Fruit fly (Drosophila melanogaster): Measurements from ENCODE around the gene jub.

jub gene

dm6 chrX:13820310-13821038 lies 9.6 kb downstream of the jub start (continued):
- TF ChIP-seq z (GFP tag; IDR thresholded peaks at IDR 0.05) (peak; percentile 80), CG10267 (tag; optimal IDR thresholded peaks at IDR 0.05) (peak; percentile 20), gem (tag; optimal IDR thresholded peaks at IDR 0.05) (peak; percentile 54), Rfx (GFP tag; IDR thresholded peaks at IDR 0.05) (peak; percentile 7; the same call in 1 of the 2 replicates), nmo (GFP tag; optimal IDR thresholded peaks at IDR 0.05) (peak; percentile 40), CG17829 (tag; optimal IDR thresholded peaks at IDR 0.05) (no peak), CG8388 (GFP tag; optimal IDR thresholded peaks at IDR 0.05) (peak; percentile 19), Sox102F (GFP tag; optimal IDR thresholded peaks at IDR 0.05) (peak; percentile 29), CG2678 (tag; optimal IDR thresholded peaks at IDR 0.05) (peak; percentile 66), CG30403 (GFP tag; optimal IDR thresholded peaks at IDR 0.05) (peak; percentile 50), Ets65A (GFP tag) (peak; percentile 77), CG13123 (GFP tag; optimal IDR thresholded peaks at IDR 0.05) (no peak), CG12659 (GFP tag; optimal IDR thresholded peaks at IDR 0.05) (peak; percentile 16), CG9932 (GFP tag; IDR thresholded peaks at IDR 0.05) (0 out of 2 replicates have a peak, but pooled peaks have one; percentile 20), CoRest (tag; optimal IDR thresholded peaks at IDR 0.05) (peak; percentile 39), kni (GFP tag; optimal IDR thresholded peaks at IDR 0.05) (peak; percentile 1), dysf (GFP tag; IDR thresholded peaks at IDR 0.05) (0 out of 3 replicates have a peak, but pooled peaks have one; percentile 25), CG8478 (optimal IDR thresholded peaks at IDR 0.05) (no peak), CG10979 (tag; optimal IDR thresholded peaks at IDR 0.05) (peak; percentile 11), hbn (GFP tag; IDR thresholded peaks at IDR 0.05; ENCODE audit: partially characterized antibody) (no peak), phol (tag; optimal IDR thresholded peaks at IDR 0.05) (peak; percentile 34), gt (GFP tag; IDR thresholded peaks at IDR 0.05) (no peak), CG11696 (GFP tag; IDR thresholded peaks at IDR 0.05) (peak; percentile 80), CG6813 (GFP tag; optimal IDR thresholded peaks at IDR 0.05) (peak; percentile 4), CG17361 (GFP tag; IDR thresholded peaks at IDR 0.05) (peak; percentile 62; the same call in 2 of the 3 replicates), grau (tag; optimal IDR thresholded peaks at IDR 0.05) (peak; percentile 14), Hand (GFP tag; optimal IDR thresholded peaks at IDR 0.05) (peak; percentile 13), CG18619 (GFP tag; optimal IDR thresholded peaks at IDR 0.05) (peak; percentile 31), CG9437 (GFP tag; optimal IDR thresholded peaks at IDR 0.05) (peak; percentile 27), CG14667 (GFP tag; IDR thresholded peaks at IDR 0.05) (no peak), chinmo (GFP tag; IDR thresholded peaks at IDR 0.05; ENCODE audit: partially characterized antibody) (no peak), bab2 (GFP tag; optimal IDR thresholded peaks at IDR 0.05) (peak; percentile 28), Fer1 (GFP tag; optimal IDR thresholded peaks at IDR 0.05) (peak; percentile 30), CG10209 (GFP tag; optimal IDR thresholded peaks at IDR 0.05) (peak; percentile 40), CG15514 (GFP tag; optimal IDR thresholded peaks at IDR 0.05) (no peak), Hr51 (GFP tag; optimal IDR thresholded peaks at IDR 0.05) (peak in 1 of 2 experiments; percentile 13), Sox100B (GFP tag; optimal IDR thresholded peaks at IDR 0.05) (peak; percentile 15), CG7556 (GFP tag; optimal IDR thresholded peaks at IDR 0.05) (peak; percentile 30), CG2120 (GFP tag; optimal IDR thresholded peaks at IDR 0.05) (peak; percentile 53), CG42726 (GFP tag; IDR thresholded peaks at IDR 0.05; ENCODE audit: partially characterized antibody) (no peak), sr (GFP tag; IDR thresholded peaks at IDR 0.05) (0 out of 3 replicates have a peak, but pooled peaks have one; percentile 33), CG2875 (GFP tag; optimal IDR thresholded peaks at IDR 0.05) (peak; percentile 16), cwo (GFP tag; optimal IDR thresholded peaks at IDR 0.05) (peak; percentile 6), otp (GFP tag; IDR thresholded peaks at IDR 0.05) (peak; percentile 33; the same call in 1 of the 3 replicates), Med (GFP tag) (peak; percentile 39), Sry-δ (GFP tag; optimal IDR thresholded peaks at IDR 0.05) (no peak), row (GFP tag; IDR thresholded peaks at IDR 0.05) (0 out of 3 replicates have a peak, but pooled peaks have one; percentile 17), kah (GFP tag; optimal IDR thresholded peaks at IDR 0.05) (no peak)

Measured in whole organism, embryonic.